Worm (Caenorhabditis elegans): ENCODE results near the gene gad-1.

gad-1 gene

ce11 chrV:6453122-6453521 is 19.8 kb upstream of the gad-1 start, which contains the start of gene acl-9:
TSS of gene acl-9 (plus strand) at chrV:6453226.
- TF ChIP-seq nhr-76 (tag; optimal IDR thresholded peaks at IDR 0.05) (no peak), mab-5 (tag; optimal IDR thresholded peaks at IDR 0.05) (no peak), mls-2 (tag; optimal IDR thresholded peaks at IDR 0.05) (no peak), lin-32 (GFP tag; optimal IDR thresholded peaks at IDR 0.05) (no peak), lin-13 (tag; optimal IDR thresholded peaks at IDR 0.05) (no peak), snpc-4 (tag; optimal IDR thresholded peaks at IDR 0.05) (no peak), hlh-1 (tag; optimal IDR thresholded peaks at IDR 0.05) (no peak), ceh-43 (GFP tag; optimal IDR thresholded peaks at IDR 0.05) (no peak), unc-120 (tag; optimal IDR thresholded peaks at IDR 0.05; ENCODE audit: poor library complexity, severe bottlenecking) (no peak), mep-1 (tag; optimal IDR thresholded peaks at IDR 0.05) (no peak), unc-39 (tag; optimal IDR thresholded peaks at IDR 0.05) (no peak), blmp-1 (tag; optimal IDR thresholded peaks at IDR 0.05) (no peak), flh-1 (GFP tag; optimal IDR thresholded peaks at IDR 0.05) (no peak), M03D4.4 (tag; optimal IDR thresholded peaks at IDR 0.05) (no peak), elt-1 (tag; optimal IDR thresholded peaks at IDR 0.05; ENCODE audit: borderline replicate concordance, insufficient read depth) (no peak), zip-8 (tag; optimal IDR thresholded peaks at IDR 0.05) (no peak)

- TF ChIP-seq lin-13 (tag; optimal IDR thresholded peaks at IDR 0.05) (no peak), mls-2 (tag; optimal IDR thresholded peaks at IDR 0.05) (no peak), nhr-237 (tag; optimal IDR thresholded peaks at IDR 0.05) (no peak), hlh-1 (tag; optimal IDR thresholded peaks at IDR 0.05) (no peak), snpc-4 (tag; optimal IDR thresholded peaks at IDR 0.05) (no peak), elt-3 (tag; optimal IDR thresholded peaks at IDR 0.05) (no peak), M03D4.4 (tag; optimal IDR thresholded peaks at IDR 0.05) (no peak), elt-1 (tag; optimal IDR thresholded peaks at IDR 0.05; ENCODE audit: borderline replicate concordance, insufficient read depth) (no peak), unc-62 (GFP tag; optimal IDR thresholded peaks at IDR 0.05) (no peak), flh-1 (GFP tag; optimal IDR thresholded peaks at IDR 0.05) (no peak), pha-4 (tag; optimal IDR thresholded peaks at IDR 0.05) (no peak)
Measured at ce11 chrV:6450129-6451011, 17.1 kb upstream of the gad-1 start, which contains the start of gene acl-8. TSS of gene acl-8 (plus strand) at chrV:6450870.

ce11 chrV:6448356-6448755 is 15.1 kb upstream of the gad-1 start, which contains the start of gene fbxa-196:
TSS of gene fbxa-196 (plus strand) at chrV:6448656.
- TF ChIP-seq unc-39 (tag; optimal IDR thresholded peaks at IDR 0.05) (no peak), flh-1 (GFP tag; optimal IDR thresholded peaks at IDR 0.05) (no peak), zip-8 (tag; optimal IDR thresholded peaks at IDR 0.05) (no peak), sptf-1 (tag; optimal IDR thresholded peaks at IDR 0.05) (no peak), ces-1 (GFP tag; optimal IDR thresholded peaks at IDR 0.05) (no peak), ztf-11 (tag; optimal IDR thresholded peaks at IDR 0.05) (no peak), tbx-8 (GFP tag; optimal IDR thresholded peaks at IDR 0.05) (no peak), nhr-76 (tag; optimal IDR thresholded peaks at IDR 0.05) (no peak), lin-32 (GFP tag; optimal IDR thresholded peaks at IDR 0.05) (no peak), nhr-2 (tag; optimal IDR thresholded peaks at IDR 0.05) (no peak), lin-13 (tag; optimal IDR thresholded peaks at IDR 0.05) (no peak), elt-3 (tag; optimal IDR thresholded peaks at IDR 0.05) (no peak), sem-2 (GFP tag; optimal IDR thresholded peaks at IDR 0.05) (no peak), unc-120 (tag; optimal IDR thresholded peaks at IDR 0.05; ENCODE audit: poor library complexity, severe bottlenecking) (no peak)

- TF ChIP-seq sptf-1 (tag; optimal IDR thresholded peaks at IDR 0.05) = no peak
- TF ChIP-seq mls-2 (tag; optimal IDR thresholded peaks at IDR 0.05) = no peak
Measured at ce11 chrV:6442037-6442436, 8.7 kb upstream of the gad-1 start, which contains the start of gene T05H4.3. TSS of gene T05H4.3 (plus strand) at chrV:6442337.

ce11 chrV:6441613-6442012 is 8.3 kb upstream of the gad-1 start, which contains the start of gene T05H4.15:
TSS of gene T05H4.15 (minus strand) at chrV:6441713.
- TF ChIP-seq tbx-8 (GFP tag; optimal IDR thresholded peaks at IDR 0.05) = no peak

- TF ChIP-seq ceh-39 (tag; optimal IDR thresholded peaks at IDR 0.05) (no peak), lin-13 (tag; optimal IDR thresholded peaks at IDR 0.05) (no peak), unc-120 (tag; optimal IDR thresholded peaks at IDR 0.05; ENCODE audit: poor library complexity, severe bottlenecking) (no peak), sptf-1 (tag; optimal IDR thresholded peaks at IDR 0.05) (no peak)
Measured at ce11 chrV:6438601-6439000, 5.3 kb upstream of the gad-1 start, which contains the start of gene T05H4.4. TSS of gene T05H4.4 (plus strand) at chrV:6438901.

All from whole organism, mixed stage, embryonic.